Fruit fly (Drosophila melanogaster) whole organism, pupa: ENCODE measurements around the gene CG14947.

Experiments used
- CG12605 ChIP-seq: fragments of 200-800 bp; sonication (Bioruptor generic); IDR thresholded peaks from 2 replicates; pipeline ENCODE4 v1.3.6; 2022; ENCODE audit warnings: missing biosample characterization, missing genetic modification characterization
- CG14655 ChIP-seq: fragments of 200-800 bp; sonication (Bioruptor generic); optimal IDR thresholded peaks from 3 replicates; lab custom pipeline; 2017; ENCODE audit warnings: mild to moderate bottlenecking, missing biosample characterization, missing genetic modification reagents, missing genetic modification characterization
- CG17806 ChIP-seq: fragments of 200-800 bp; sonication (Bioruptor generic); optimal IDR thresholded peaks from 2 replicates; lab custom pipeline; 2018; ENCODE audit warnings: missing biosample characterization, mild to moderate bottlenecking, missing genetic modification characterization, moderate library complexity
- CG34367 ChIP-seq: fragments of 200-800 bp; sonication (Bioruptor generic); optimal IDR thresholded peaks from 2 replicates; lab custom pipeline; 2018; ENCODE audit warnings: missing biosample characterization, mild to moderate bottlenecking, missing genetic modification characterization
- CG4496 ChIP-seq: fragments of 200-800 bp; sonication (Bioruptor generic); IDR thresholded peaks from 3 replicates; pipeline ENCODE4 v1.3.6; 2022; ENCODE audit warnings: missing biosample characterization, missing genetic modification characterization
- CG8159 ChIP-seq: fragments of 200-800 bp; sonication (Bioruptor generic); optimal IDR thresholded peaks from 3 replicates; lab custom pipeline; 2018; ENCODE audit warnings: missing biosample characterization, mild to moderate bottlenecking, missing genetic modification characterization, moderate library complexity
- CG8301 ChIP-seq: fragments of 200-800 bp; sonication (Bioruptor generic); optimal IDR thresholded peaks from 2 replicates; lab custom pipeline; 2018; ENCODE audit warnings: missing biosample characterization, mild to moderate bottlenecking, missing genetic modification characterization
- D1 ChIP-seq: fragments of 200-800 bp; sonication (Bioruptor generic); optimal IDR thresholded peaks from 2 replicates; lab custom pipeline; 2018; ENCODE audit warnings: missing biosample characterization, mild to moderate bottlenecking, missing genetic modification characterization, moderate library complexity
- EcR ChIP-seq: fragments of 200-800 bp; sonication (Bioruptor generic); optimal IDR thresholded peaks from 3 replicates; lab custom pipeline; 2019; ENCODE audit warnings: missing biosample characterization, missing genetic modification characterization, mild to moderate bottlenecking, moderate library complexity, missing genetic modification reagents
- Pif1A ChIP-seq: fragments of 200-800 bp; sonication (Bioruptor generic); optimal IDR thresholded peaks from 3 replicates; lab custom pipeline; 2016; ENCODE audit warnings: missing biosample characterization, missing genetic modification characterization
- Pif1B ChIP-seq: fragments of 200-800 bp; sonication (Bioruptor generic); optimal IDR thresholded peaks from 3 replicates; lab custom pipeline; 2016; ENCODE audit warnings: missing biosample characterization, missing genetic modification characterization
- Snoo ChIP-seq: fragments of 200-800 bp; sonication (Bioruptor generic); optimal IDR thresholded peaks from 3 replicates; lab custom pipeline; 2017; ENCODE audit warnings: missing biosample characterization, mild to moderate bottlenecking, missing genetic modification characterization, inconsistent platforms
- gl ChIP-seq: fragments of 200-800 bp; sonication (Bioruptor generic); optimal IDR thresholded peaks from 2 replicates; lab custom pipeline; 2018; ENCODE audit warnings: missing biosample characterization, mild to moderate bottlenecking, missing genetic modification characterization

- TF ChIP-seq CG8301: no peak
- TF ChIP-seq EcR: no peak
- TF ChIP-seq gl (tag; lab: Kevin White, UChicago): no peak
- no peak for TF ChIP-seq CG34367
- no peak for TF ChIP-seq Pif1B
- TF ChIP-seq CG14655: no peak
- TF ChIP-seq CG17806 (tag; lab: Kevin White, UChicago): no peak
- no peak for TF ChIP-seq CG8159 (tag; lab: Kevin White, UChicago)
- TF ChIP-seq D1 (tag; lab: Kevin White, UChicago): no peak
- TF ChIP-seq Snoo (tag; lab: Kevin White, UChicago): no peak
- TF ChIP-seq CG12605: no peak
- no peak for TF ChIP-seq Pif1A (GFP tag; lab: Kevin White, UChicago)
- TF ChIP-seq CG4496: no peak
These were observed 2.8 kb downstream of the CG14947 start for dm6 chr2L:12078695-12079094.
